Worm (Caenorhabditis elegans) whole organism, L2 larva: Measurements from ENCODE around the gene K05F1.8.

Experiments
- C34F6.9 ChIP-seq: fragments of 150-350 bp; optimal IDR thresholded peaks from 2 replicates; lab custom pipeline; 2014; ENCODE audit warnings: missing biosample characterization, missing genetic modification characterization
- F13H6.1 ChIP-seq: sonication (generic microtip); optimal IDR thresholded peaks from 2 replicates; lab custom pipeline; 2016; ENCODE audit warnings: missing genetic modification characterization, missing compliant biosample characterization
- R02D3.7 ChIP-seq: fragments of 150-350 bp; optimal IDR thresholded peaks from 2 replicates; lab custom pipeline; 2014; ENCODE audit warnings: missing biosample characterization, missing genetic modification characterization
- Y55F3AM.14 ChIP-seq: fragments of 200-800 bp; sonication (Bioruptor generic); optimal IDR thresholded peaks from 2 replicates; lab custom pipeline; 2018; ENCODE audit warnings: mild to moderate bottlenecking, missing genetic modification characterization, missing compliant biosample characterization
- alr-1 ChIP-seq: fragments of 150-350 bp; optimal IDR thresholded peaks from 2 replicates; lab custom pipeline; 2014; ENCODE audit warnings: missing biosample characterization, missing genetic modification characterization
- aly-2 ChIP-seq: fragments of 150-350 bp; optimal IDR thresholded peaks from 2 replicates; lab custom pipeline; 2014; ENCODE audit warnings: missing biosample characterization, missing genetic modification characterization
- blmp-1 ChIP-seq: sonication (generic microtip); optimal IDR thresholded peaks from 2 replicates; lab custom pipeline; 2017; ENCODE audit warnings: missing genetic modification characterization, mild to moderate bottlenecking, missing compliant biosample characterization, antibody characterized with exemption, moderate library complexity; ENCODE audit not compliant: insufficient read depth
- ceh-16 ChIP-seq: fragments of 150-350 bp; optimal IDR thresholded peaks from 2 replicates; lab custom pipeline; 2014; ENCODE audit warnings: missing biosample characterization, missing genetic modification characterization
- ceh-82 ChIP-seq: fragments of 150-350 bp; optimal IDR thresholded peaks from 2 replicates; lab custom pipeline; 2014; ENCODE audit warnings: missing biosample characterization, missing genetic modification characterization
- crh-2 ChIP-seq: sonication (generic microtip); optimal IDR thresholded peaks from 2 replicates; lab custom pipeline; 2017; ENCODE audit warnings: missing biosample characterization, missing genetic modification characterization
- dmd-4 ChIP-seq: sonication (generic microtip); optimal IDR thresholded peaks from 2 replicates; lab custom pipeline; 2017; ENCODE audit warnings: missing biosample characterization, missing genetic modification characterization
- elt-1 ChIP-seq: fragments of 150-350 bp; optimal IDR thresholded peaks from 2 replicates; lab custom pipeline; 2014; ENCODE audit warnings: missing biosample characterization, missing genetic modification characterization
- elt-3 ChIP-seq: sonication (generic microtip); optimal IDR thresholded peaks from 2 replicates; lab custom pipeline; 2017; ENCODE audit warnings: missing biosample characterization, missing genetic modification characterization
- fos-1 ChIP-seq: fragments of 150-350 bp; optimal IDR thresholded peaks from 2 replicates; lab custom pipeline; 2014; ENCODE audit warnings: missing biosample characterization, missing genetic modification characterization
- gmeb-1 ChIP-seq: fragments of 150-350 bp; optimal IDR thresholded peaks from 2 replicates; lab custom pipeline; 2014; ENCODE audit warnings: missing biosample characterization, missing genetic modification characterization
- lin-39 ChIP-seq: fragments of 150-350 bp; optimal IDR thresholded peaks from 2 replicates; lab custom pipeline; 2014; ENCODE audit warnings: missing biosample characterization, missing genetic modification reagents, missing genetic modification characterization
- lsy-2 ChIP-seq, 2 experiments: fragments of 150-350 bp in 1 of 2; sonication (generic microtip) in 1 of 2; optimal IDR thresholded peaks; 2 replicates each; lab custom pipeline; 2014 to 2017; ENCODE audit warnings: missing biosample characterization in 2 of 2, missing genetic modification characterization in 2 of 2
- mab-5 ChIP-seq: fragments of 150-350 bp; optimal IDR thresholded peaks from 2 replicates; lab custom pipeline; 2014; ENCODE audit warnings: missing biosample characterization, missing genetic modification characterization
- mbf-1 ChIP-seq: sonication (generic microtip); optimal IDR thresholded peaks from 2 replicates; lab custom pipeline; 2017; ENCODE audit warnings: missing biosample characterization, missing genetic modification characterization
- nhr-10 ChIP-seq: sonication (generic microtip); optimal IDR thresholded peaks from 2 replicates; lab custom pipeline; 2017; ENCODE audit warnings: missing biosample characterization, missing genetic modification characterization
- nhr-11 ChIP-seq: fragments of 150-350 bp; optimal IDR thresholded peaks from 2 replicates; lab custom pipeline; 2014; ENCODE audit warnings: missing biosample characterization, missing genetic modification characterization
- nhr-129 ChIP-seq: fragments of 150-350 bp; optimal IDR thresholded peaks from 2 replicates; lab custom pipeline; 2014; ENCODE audit warnings: missing biosample characterization, missing genetic modification characterization
- nhr-21 ChIP-seq: fragments of 150-350 bp; optimal IDR thresholded peaks from 2 replicates; lab custom pipeline; 2014; ENCODE audit warnings: missing biosample characterization, missing genetic modification characterization
- nhr-23 ChIP-seq: fragments of 150-350 bp; optimal IDR thresholded peaks from 2 replicates; lab custom pipeline; 2014; ENCODE audit warnings: missing biosample characterization, missing genetic modification reagents, missing genetic modification characterization
- nhr-237 ChIP-seq: fragments of 150-350 bp; optimal IDR thresholded peaks from 2 replicates; lab custom pipeline; 2014; ENCODE audit warnings: missing biosample characterization, missing genetic modification characterization
- nhr-25 ChIP-seq: fragments of 150-350 bp; sonication (generic microtip); optimal IDR thresholded peaks from 3 replicates; lab custom pipeline; 2014; ENCODE audit warnings: missing biosample characterization, missing genetic modification characterization
- nhr-6 ChIP-seq: fragments of 150-350 bp; optimal IDR thresholded peaks from 2 replicates; lab custom pipeline; 2014; ENCODE audit warnings: missing biosample characterization, missing genetic modification characterization
- nhr-77 ChIP-seq: fragments of 150-350 bp; optimal IDR thresholded peaks from 2 replicates; lab custom pipeline; 2014; ENCODE audit warnings: missing biosample characterization, missing genetic modification characterization
- sem-4 ChIP-seq: fragments of 150-350 bp; optimal IDR thresholded peaks from 2 replicates; lab custom pipeline; 2014; ENCODE audit warnings: missing biosample characterization, missing genetic modification reagents, missing genetic modification characterization
- skn-1 ChIP-seq: sonication (generic microtip); optimal IDR thresholded peaks from 2 replicates; lab custom pipeline; 2017; ENCODE audit warnings: missing biosample characterization, missing genetic modification characterization
- sma-3 ChIP-seq: sonication (generic microtip); optimal IDR thresholded peaks from 2 replicates; lab custom pipeline; 2016; ENCODE audit warnings: missing genetic modification reagents, missing genetic modification characterization, missing compliant biosample characterization
- sma-9 ChIP-seq, 2 experiments: fragments of 150-350 bp in 1 of 2; sonication (generic microtip) in 1 of 2; optimal IDR thresholded peaks; 2 replicates each; lab custom pipeline; 2014 to 2016; ENCODE audit warnings: missing genetic modification characterization in 2 of 2, mild to moderate bottlenecking in 1 of 2, missing biosample characterization in 1 of 2, missing compliant biosample characterization in 1 of 2, missing genetic modification reagents in 1 of 2, moderate library complexity in 1 of 2
- snpc-4 ChIP-seq: fragments of 150-350 bp; optimal IDR thresholded peaks from 2 replicates; lab custom pipeline; 2014; ENCODE audit warnings: missing biosample characterization, missing genetic modification characterization
- unc-39 ChIP-seq: fragments of 150-350 bp; optimal IDR thresholded peaks from 2 replicates; lab custom pipeline; 2014; ENCODE audit warnings: missing biosample characterization, missing genetic modification characterization
- unc-55 ChIP-seq: fragments of 150-350 bp; sonication (generic microtip); optimal IDR thresholded peaks from 3 replicates; lab custom pipeline; 2014; ENCODE audit warnings: missing biosample characterization, missing genetic modification reagents, missing genetic modification characterization
- unc-62 ChIP-seq: fragments of 150-350 bp; optimal IDR thresholded peaks from 2 replicates; lab custom pipeline; 2014; ENCODE audit warnings: missing biosample characterization, missing genetic modification reagents, missing genetic modification characterization
- zag-1 ChIP-seq: fragments of 150-350 bp; optimal IDR thresholded peaks from 2 replicates; lab custom pipeline; 2014; ENCODE audit warnings: missing biosample characterization, missing genetic modification characterization
- ztf-1 ChIP-seq: fragments of 200-800 bp; sonication (Bioruptor generic); conservative IDR thresholded peaks from 2 replicates; pipeline ENCODE4 v1.3.6; 2022; ENCODE audit warnings: missing genetic modification characterization, missing compliant biosample characterization
- ztf-11 ChIP-seq: sonication (generic microtip); optimal IDR thresholded peaks from 2 replicates; lab custom pipeline; 2017; ENCODE audit warnings: missing biosample characterization, missing genetic modification characterization
- ztf-4 ChIP-seq: fragments of 150-350 bp; optimal IDR thresholded peaks from 2 replicates; lab custom pipeline; 2014; ENCODE audit warnings: missing biosample characterization, missing genetic modification characterization

Gene K05F1.8

ce11 chrII:5792490-5792889 lies 7.0 kb downstream of the K05F1.8 start, which contains the start of gene K05F1.14:
Gene K05F1.14, minus strand, starts transcription at chrII:5792590.
- TF ChIP-seq zag-1 (tag; lab: Kevin White, UChicago) (no peak), fos-1 (tag; lab: Kevin White, UChicago) (no peak), nhr-11 (tag; lab: Kevin White, UChicago) (no peak)
- TF ChIP-seq, all 48 proteins: peak for 0

DNA sequence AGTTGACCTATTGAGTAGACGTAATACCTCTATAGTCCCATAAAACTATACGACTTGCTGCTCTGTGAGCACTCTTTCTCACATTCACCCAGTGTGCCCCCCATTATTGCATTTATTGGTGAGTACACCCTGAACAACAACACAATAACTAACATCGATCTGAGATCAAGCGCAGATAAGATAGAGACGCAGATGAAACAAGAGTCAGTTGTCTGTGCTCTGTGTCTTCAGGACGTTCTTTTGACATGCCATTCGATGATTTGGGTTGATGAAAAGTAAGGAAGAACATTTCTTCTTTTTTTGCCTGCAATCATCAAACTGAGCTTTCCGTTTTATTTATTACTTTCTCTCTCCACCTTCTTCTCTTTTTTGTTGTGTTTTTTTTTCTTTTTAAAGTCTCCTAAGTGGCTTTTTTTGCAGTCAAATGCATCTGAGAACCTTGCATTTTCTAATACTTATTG lies 9.1 kb downstream of the K05F1.8 start, which contains the start of gene lect-2:
lect-2 (plus strand) TSS at position 411 of the 461 bp plus-strand sequence.
- no peak for TF ChIP-seq ztf-1 (GFP tag; lab: Robert Waterston, UW)
- no peak for TF ChIP-seq skn-1 (tag; lab: Kevin White, UChicago)
- peak; percentile 22 for TF ChIP-seq F13H6.1 (tag; lab: Kevin White, UChicago)
- peak; percentile 39 for TF ChIP-seq elt-1 (tag; lab: Kevin White, UChicago)
- TF ChIP-seq lin-39: no peak
- no peak for TF ChIP-seq dmd-4 (tag; lab: Kevin White, UChicago)
- no peak for TF ChIP-seq snpc-4 (tag; lab: Kevin White, UChicago)
- peak; percentile 65 for TF ChIP-seq sma-9 (GFP tag; optimal IDR thresholded peaks at IDR 0.05; lab: Kevin White, UChicago)
- no peak for TF ChIP-seq sma-9 (tag; optimal IDR thresholded peaks at IDR 0.05; lab: Kevin White, UChicago)
- TF ChIP-seq C34F6.9: peak; percentile 11
- TF ChIP-seq sma-3: no peak
- peak; percentile 40 for TF ChIP-seq nhr-129 (tag; lab: Kevin White, UChicago)
- peak in 1 of 2 experiments; percentile 28 for TF ChIP-seq lsy-2 (tag; optimal IDR thresholded peaks at IDR 0.05; lab: Kevin White, UChicago)

DNA sequence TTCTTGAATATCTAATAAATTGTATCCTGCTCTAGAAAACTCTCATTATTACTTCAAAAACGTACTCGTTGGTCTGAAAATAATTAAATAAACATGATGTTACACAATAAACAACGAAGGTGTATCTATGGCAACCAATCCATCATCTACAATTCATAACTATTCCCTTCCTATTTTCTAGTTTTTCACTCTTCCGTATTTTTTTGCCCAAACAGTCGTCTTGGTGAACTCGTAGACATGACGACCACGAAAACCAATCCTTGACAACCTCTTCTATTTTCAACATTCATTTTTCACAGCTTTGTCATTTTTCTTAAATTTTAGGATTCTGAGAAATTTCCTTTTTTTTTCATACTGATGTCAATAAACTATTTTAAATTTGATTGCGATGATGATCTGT lies 10.6 kb downstream of the K05F1.8 start, which contains the start of gene K05F1.13:
K05F1.13 (plus strand) TSS at position 301 of the 400 bp plus-strand sequence.
- TF ChIP-seq unc-39 (tag; lab: Kevin White, UChicago) (no peak), sma-3 (no peak), zag-1 (tag; lab: Kevin White, UChicago) (no peak), sem-4 (tag; lab: Kevin White, UChicago) (no peak)

DNA sequence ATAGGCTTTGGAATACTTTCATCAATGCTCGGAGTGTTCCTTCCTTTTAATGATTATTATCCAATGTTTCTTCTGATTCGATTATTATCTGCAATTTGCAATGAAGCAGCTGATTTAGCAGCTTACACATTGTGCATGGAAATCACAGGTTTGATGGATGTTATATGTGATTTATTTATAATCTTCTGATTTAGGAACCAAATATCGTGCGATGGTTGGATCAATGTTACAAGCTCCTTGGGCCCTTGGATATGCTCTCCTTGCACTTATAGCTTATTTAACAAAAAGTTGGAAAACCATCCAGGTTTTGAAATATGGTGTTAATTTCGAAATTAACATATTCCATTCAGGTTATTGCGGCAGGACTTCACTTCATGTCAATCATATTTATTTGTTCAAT lies 13.9 kb downstream of the K05F1.8 start:
- TF ChIP-seq nhr-77 (tag; lab: Kevin White, UChicago) (no peak), crh-2 (no peak), fos-1 (tag; lab: Kevin White, UChicago) (no peak), nhr-21 (tag; lab: Kevin White, UChicago) (no peak)

- TF ChIP-seq zag-1 (tag; lab: Kevin White, UChicago) (no peak), ceh-82 (no peak), nhr-77 (tag; lab: Kevin White, UChicago) (no peak), sma-3 (peak; percentile 63), mab-5 (tag; lab: Kevin White, UChicago) (no peak), blmp-1 (tag; lab: Kevin White, UChicago) (no peak), nhr-23 (tag; lab: Kevin White, UChicago) (no peak), ceh-16 (tag; lab: Kevin White, UChicago) (no peak), nhr-21 (tag; lab: Kevin White, UChicago) (peak; percentile 65), unc-62 (no peak), unc-39 (tag; lab: Kevin White, UChicago) (no peak), nhr-129 (tag; lab: Kevin White, UChicago) (peak; percentile 59), nhr-25 (tag; lab: Kevin White, UChicago) (no peak), nhr-6 (tag; lab: Kevin White, UChicago) (no peak), lin-39 (no peak), aly-2 (tag; lab: Kevin White, UChicago) (no peak), elt-3 (no peak), ztf-4 (tag; lab: Kevin White, UChicago) (no peak), Y55F3AM.14 (GFP tag; lab: Kevin White, UChicago) (peak; percentile 70), fos-1 (tag; lab: Kevin White, UChicago) (peak; percentile 29), alr-1 (tag; lab: Kevin White, UChicago) (no peak), lsy-2 (tag; optimal IDR thresholded peaks at IDR 0.05; lab: Kevin White, UChicago) (peak; percentile 28 to 50), elt-1 (tag; lab: Kevin White, UChicago) (no peak), C34F6.9 (peak; percentile 21), dmd-4 (tag; lab: Kevin White, UChicago) (no peak), nhr-237 (no peak), gmeb-1 (no peak), unc-55 (GFP tag; lab: Kevin White, UChicago) (peak; percentile 10), nhr-10 (tag; lab: Kevin White, UChicago) (no peak), snpc-4 (tag; lab: Kevin White, UChicago) (no peak), R02D3.7 (no peak), ztf-11 (no peak), mbf-1 (tag; lab: Kevin White, UChicago) (no peak), crh-2 (peak; percentile 63)
Observed at ce11 chrII:5781935-5782921, 17.2 kb downstream of the K05F1.8 start, which contains the start of gene K05F1.6. Gene K05F1.6, plus strand, starts transcription at chrII:5782520.
